Fruit fly (Drosophila melanogaster) whole organism, prepupa: ENCODE data around the gene knk.

ENCODE experiments used
- Eip75B ChIP-seq: fragments of 200-800 bp; sonication (Bioruptor generic); optimal IDR thresholded peaks from 3 replicates; lab custom pipeline; 2016; ENCODE audit warnings: missing biosample characterization, missing genetic modification characterization
- fkh ChIP-seq: fragments of 200-800 bp; sonication (Bioruptor generic); optimal IDR thresholded peaks from 3 replicates; lab custom pipeline; 2017; ENCODE audit warnings: missing biosample characterization, mild to moderate bottlenecking, missing genetic modification characterization, moderate library complexity

DNA sequence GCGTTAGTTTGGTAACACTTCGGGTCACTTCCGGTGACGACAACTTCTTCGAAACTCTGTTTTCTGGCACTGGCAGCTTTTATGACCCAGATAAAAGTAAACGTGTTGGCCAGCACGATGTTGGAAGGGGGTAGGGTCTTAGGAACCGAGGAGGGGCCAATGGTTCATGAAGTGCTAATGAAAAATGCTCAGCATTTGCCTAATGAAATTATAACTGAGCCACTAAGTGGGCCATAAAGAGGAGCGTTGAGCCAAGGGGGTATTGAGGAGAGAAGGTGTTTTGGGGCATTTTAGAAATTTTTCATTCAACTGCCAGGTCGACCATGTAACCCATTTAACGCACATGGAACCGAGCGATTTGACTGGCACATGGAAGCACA lies 27.2 kb downstream of the knk start:
- TF ChIP-seq Eip75B (GFP tag; lab: Kevin White, UChicago) (no peak), fkh (GFP tag; lab: Kevin White, UChicago) (no peak)
